Worm (Caenorhabditis elegans) whole organism, mixed stage, embryonic: Measurements from ENCODE around the gene C13A2.10.

Source experiments
- M03D4.4 ChIP-seq: sonication (generic microtip); optimal IDR thresholded peaks from 2 replicates; lab custom pipeline; 2017; ENCODE audit warnings: mild to moderate bottlenecking, missing genetic modification characterization, missing compliant biosample characterization
- blmp-1 ChIP-seq: fragments of 150-350 bp; optimal IDR thresholded peaks from 2 replicates; lab custom pipeline; 2014; ENCODE audit warnings: missing biosample characterization, missing genetic modification characterization
- ceh-43 ChIP-seq: fragments of 200-800 bp; sonication (Bioruptor generic); optimal IDR thresholded peaks from 2 replicates; lab custom pipeline; 2018; ENCODE audit warnings: mild to moderate bottlenecking, missing genetic modification characterization, moderate library complexity, missing compliant biosample characterization
- ceh-83 ChIP-seq: fragments of 200-800 bp; sonication (Bioruptor generic); optimal IDR thresholded peaks from 2 replicates; lab custom pipeline; 2018; ENCODE audit warnings: mild to moderate bottlenecking, missing genetic modification characterization, missing compliant biosample characterization
- ces-1 ChIP-seq: fragments of 150-350 bp; optimal IDR thresholded peaks from 2 replicates; lab custom pipeline; 2014; ENCODE audit warnings: missing biosample characterization, missing genetic modification reagents, missing genetic modification characterization
- cnd-1 ChIP-seq: fragments of 200-800 bp; sonication (Bioruptor generic); optimal IDR thresholded peaks from 2 replicates; lab custom pipeline; 2018; ENCODE audit warnings: mild to moderate bottlenecking, missing genetic modification characterization, missing compliant biosample characterization
- drap-1 ChIP-seq: fragments of 200-800 bp; sonication (Bioruptor generic); optimal IDR thresholded peaks from 3 replicates; lab custom pipeline; 2018; ENCODE audit warnings: mild to moderate bottlenecking, missing genetic modification characterization, missing compliant biosample characterization
- elt-1 ChIP-seq: sonication (generic microtip); optimal IDR thresholded peaks from 2 replicates; lab custom pipeline; 2017; ENCODE audit warnings: missing genetic modification characterization, mild to moderate bottlenecking, missing compliant biosample characterization, antibody characterized with exemption, moderate library complexity, borderline replicate concordance; ENCODE audit not compliant: insufficient read depth
- elt-3 ChIP-seq: fragments of 150-350 bp; optimal IDR thresholded peaks from 2 replicates; lab custom pipeline; 2014; ENCODE audit warnings: missing biosample characterization, missing genetic modification characterization
- ham-2 ChIP-seq: fragments of 200-800 bp; sonication (Bioruptor generic); optimal IDR thresholded peaks from 2 replicates; lab custom pipeline; 2018; ENCODE audit warnings: mild to moderate bottlenecking, missing genetic modification characterization, missing compliant biosample characterization
- hlh-1 ChIP-seq: fragments of 150-350 bp; optimal IDR thresholded peaks from 2 replicates; lab custom pipeline; 2014; ENCODE audit warnings: missing biosample characterization, missing genetic modification reagents, missing genetic modification characterization
- lin-32 ChIP-seq: fragments of 200-800 bp; sonication (Bioruptor generic); optimal IDR thresholded peaks from 2 replicates; lab custom pipeline; 2018; ENCODE audit warnings: mild to moderate bottlenecking, missing genetic modification characterization, missing compliant biosample characterization
- lsy-2 ChIP-seq: fragments of 150-350 bp; optimal IDR thresholded peaks from 2 replicates; lab custom pipeline; 2014; ENCODE audit warnings: missing biosample characterization, missing genetic modification characterization
- mab-5 ChIP-seq: fragments of 150-350 bp; optimal IDR thresholded peaks from 2 replicates; lab custom pipeline; 2014; ENCODE audit warnings: missing biosample characterization, missing genetic modification characterization
- mep-1 ChIP-seq: fragments of 150-350 bp; optimal IDR thresholded peaks from 2 replicates; lab custom pipeline; 2017; ENCODE audit warnings: missing biosample characterization, missing genetic modification reagents, missing genetic modification characterization, inconsistent platforms
- mls-2 ChIP-seq: sonication (generic microtip); optimal IDR thresholded peaks from 2 replicates; lab custom pipeline; 2016; ENCODE audit warnings: mild to moderate bottlenecking, missing genetic modification characterization, moderate library complexity, missing compliant biosample characterization
- nhr-12 ChIP-seq: fragments of 150-350 bp; optimal IDR thresholded peaks from 2 replicates; lab custom pipeline; 2014; ENCODE audit warnings: missing biosample characterization, missing genetic modification characterization
- nhr-2 ChIP-seq: fragments of 150-350 bp; optimal IDR thresholded peaks from 2 replicates; lab custom pipeline; 2014; ENCODE audit warnings: missing biosample characterization, missing genetic modification characterization
- nhr-237 ChIP-seq: fragments of 150-350 bp; optimal IDR thresholded peaks from 2 replicates; lab custom pipeline; 2014; ENCODE audit warnings: missing biosample characterization, missing genetic modification characterization
- nhr-28 ChIP-seq: fragments of 150-350 bp; optimal IDR thresholded peaks from 2 replicates; lab custom pipeline; 2014; ENCODE audit warnings: missing biosample characterization, missing genetic modification characterization
- nhr-76 ChIP-seq: sonication (generic microtip); optimal IDR thresholded peaks from 2 replicates; lab custom pipeline; 2017; ENCODE audit warnings: missing biosample characterization, missing genetic modification characterization
- pha-4 ChIP-seq: fragments of 150-350 bp; optimal IDR thresholded peaks from 2 replicates; lab custom pipeline; 2018; ENCODE audit warnings: missing biosample characterization, missing genetic modification reagents, missing genetic modification characterization
- sem-2 ChIP-seq: fragments of 200-800 bp; sonication (Bioruptor generic); optimal IDR thresholded peaks from 2 replicates; lab custom pipeline; 2018; ENCODE audit warnings: mild to moderate bottlenecking, missing genetic modification characterization, missing compliant biosample characterization
- snpc-4 ChIP-seq: fragments of 150-350 bp; optimal IDR thresholded peaks from 2 replicates; lab custom pipeline; 2014; ENCODE audit warnings: missing biosample characterization, missing genetic modification characterization
- sptf-1 ChIP-seq: sonication (generic microtip); optimal IDR thresholded peaks from 2 replicates; lab custom pipeline; 2017; ENCODE audit warnings: mild to moderate bottlenecking, missing genetic modification characterization, moderate library complexity, missing compliant biosample characterization
- tbx-8 ChIP-seq: fragments of 200-800 bp; sonication (Bioruptor generic); optimal IDR thresholded peaks from 2 replicates; lab custom pipeline; 2018; ENCODE audit warnings: mild to moderate bottlenecking, missing genetic modification characterization, moderate library complexity, missing compliant biosample characterization
- unc-120 ChIP-seq: sonication (generic microtip); optimal IDR thresholded peaks from 2 replicates; lab custom pipeline; 2017; ENCODE audit warnings: missing genetic modification characterization, missing compliant biosample characterization; ENCODE audit not compliant: poor library complexity, severe bottlenecking
- unc-39 ChIP-seq: fragments of 150-350 bp; optimal IDR thresholded peaks from 2 replicates; lab custom pipeline; 2014; ENCODE audit warnings: missing biosample characterization, missing genetic modification characterization
- unc-62 ChIP-seq: fragments of 150-350 bp; optimal IDR thresholded peaks from 2 replicates; lab custom pipeline; 2014; ENCODE audit warnings: missing biosample characterization, missing genetic modification reagents, missing genetic modification characterization
- zip-8 ChIP-seq: fragments of 150-350 bp; optimal IDR thresholded peaks from 2 replicates; lab custom pipeline; 2014; ENCODE audit warnings: missing biosample characterization, missing genetic modification characterization

The C13A2.10 gene

ce11 chrV:7279090-7279489 lies 4.2 kb upstream of the C13A2.10 start, which contains the start of gene C13A2.4:
Gene C13A2.4 (plus strand): TSS chrV:7279390.
- TF ChIP-seq mab-5 (tag; lab: Kevin White, UChicago), result no peak
- TF ChIP-seq blmp-1, result no peak

ce11 chrV:7275491-7275890 lies 599 bp upstream of the C13A2.10 start, which contains the start of gene C13A2.5:
Gene C13A2.5 (plus strand): TSS chrV:7275791.
- TF ChIP-seq sptf-1 (tag; lab: Kevin White, UChicago) (no peak), pha-4 (tag; lab: Kevin White, UChicago) (no peak), nhr-12 (no peak)

ce11 chrV:7269399-7269798 lies 5.5 kb downstream of the C13A2.10 start, which contains the start of gene C13A2.6:
Gene C13A2.6 (plus strand): TSS chrV:7269699.
- TF ChIP-seq nhr-2 (tag; lab: Kevin White, UChicago) (no peak), unc-62 (no peak), nhr-12 (no peak), mab-5 (tag; lab: Kevin White, UChicago) (no peak), pha-4 (tag; lab: Kevin White, UChicago) (no peak), tbx-8 (GFP tag; lab: Kevin White, UChicago) (no peak), blmp-1 (no peak), hlh-1 (tag; lab: Kevin White, UChicago) (no peak), ham-2 (no peak), mep-1 (tag; lab: Kevin White, UChicago) (no peak), ceh-43 (GFP tag; lab: Kevin White, UChicago) (no peak), zip-8 (tag; lab: Kevin White, UChicago) (no peak), ceh-83 (GFP tag; lab: Kevin White, UChicago) (no peak), sem-2 (GFP tag; lab: Kevin White, UChicago) (no peak), nhr-28 (no peak), drap-1 (GFP tag; lab: Kevin White, UChicago) (no peak), lin-32 (GFP tag; lab: Kevin White, UChicago) (no peak), ces-1 (GFP tag; lab: Kevin White, UChicago) (no peak), mls-2 (no peak), unc-39 (no peak)

- TF ChIP-seq snpc-4 (tag; lab: Kevin White, UChicago), result no peak
- no peak for TF ChIP-seq mep-1 (tag; lab: Kevin White, UChicago)
- TF ChIP-seq elt-1 (tag; lab: Kevin White, UChicago), result no peak
- TF ChIP-seq nhr-2 (tag; lab: Kevin White, UChicago), result no peak
- no peak for TF ChIP-seq sptf-1 (tag; lab: Kevin White, UChicago)
- TF ChIP-seq M03D4.4 (tag; lab: Kevin White, UChicago), result no peak
- TF ChIP-seq, all 35 proteins: peak for 0
Observed at ce11 chrV:7266021-7266420, 8.9 kb downstream of the C13A2.10 start, which contains the start of gene C13A2.7. Gene C13A2.7 (plus strand): TSS chrV:7266321.

ce11 chrV:7264042-7264441 lies 10.8 kb downstream of the C13A2.10 start, which contains the start of gene C13A2.9:
Gene C13A2.9 (minus strand): TSS chrV:7264142.
- TF ChIP-seq mab-5 (tag; lab: Kevin White, UChicago) (no peak), nhr-237 (tag; lab: Kevin White, UChicago) (no peak), sptf-1 (tag; lab: Kevin White, UChicago) (no peak)

ce11 chrV:7258965-7259364 lies 15.9 kb downstream of the C13A2.10 start, which contains the start of gene C13A2.12:
Gene C13A2.12 (plus strand): TSS chrV:7259265.
- TF ChIP-seq snpc-4 (tag; lab: Kevin White, UChicago) (no peak), elt-1 (tag; lab: Kevin White, UChicago) (no peak), hlh-1 (tag; lab: Kevin White, UChicago) (no peak), cnd-1 (no peak), M03D4.4 (tag; lab: Kevin White, UChicago) (no peak), sptf-1 (tag; lab: Kevin White, UChicago) (no peak), tbx-8 (GFP tag; lab: Kevin White, UChicago) (no peak), elt-3 (tag; lab: Kevin White, UChicago) (no peak), sem-2 (GFP tag; lab: Kevin White, UChicago) (no peak), ham-2 (no peak), blmp-1 (no peak), ceh-83 (GFP tag; lab: Kevin White, UChicago) (no peak), nhr-12 (no peak), nhr-237 (tag; lab: Kevin White, UChicago) (no peak), nhr-76 (tag; lab: Kevin White, UChicago) (no peak), pha-4 (tag; lab: Kevin White, UChicago) (no peak), lsy-2 (tag; lab: Kevin White, UChicago) (no peak), unc-120 (tag; lab: Kevin White, UChicago) (no peak), drap-1 (GFP tag; lab: Kevin White, UChicago) (no peak)
